Fruit fly (Drosophila melanogaster): ENCODE data around the gene aay.
A peak's percentile ranks its signal among the peaks of the same experiment; 100 is the strongest.

aay gene

DNA sequence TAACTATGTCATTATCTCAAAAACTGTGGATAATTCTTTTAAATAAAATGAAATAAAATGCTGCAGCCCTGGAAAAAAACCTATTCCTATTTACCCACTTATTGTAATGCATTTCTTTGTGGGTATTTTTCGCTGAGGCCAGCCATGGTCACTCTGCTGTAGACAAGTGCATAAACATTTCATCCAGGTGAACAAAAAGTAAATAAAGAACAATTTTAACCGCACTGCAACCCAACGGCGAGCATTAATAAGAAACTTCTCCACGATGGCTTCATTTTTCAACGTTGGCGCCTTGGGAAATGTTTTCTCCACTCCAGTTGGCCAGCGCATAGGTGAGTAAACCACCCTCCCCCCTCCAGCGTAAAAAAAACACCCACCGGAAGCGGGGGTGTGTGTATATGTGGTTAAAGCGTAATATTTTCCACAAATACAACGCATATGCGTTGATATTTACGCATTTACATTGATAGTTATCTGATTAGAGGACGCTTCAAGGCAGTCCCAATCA lies 23.7 kb downstream of the aay start, which contains the start of gene CG3529 (continued):
- TF ChIP-seq CG6808 (GFP tag; optimal IDR thresholded peaks at IDR 0.05), result peak; percentile 62
- TF ChIP-seq Met (GFP tag; optimal IDR thresholded peaks at IDR 0.05), result peak; percentile 47

DNA sequence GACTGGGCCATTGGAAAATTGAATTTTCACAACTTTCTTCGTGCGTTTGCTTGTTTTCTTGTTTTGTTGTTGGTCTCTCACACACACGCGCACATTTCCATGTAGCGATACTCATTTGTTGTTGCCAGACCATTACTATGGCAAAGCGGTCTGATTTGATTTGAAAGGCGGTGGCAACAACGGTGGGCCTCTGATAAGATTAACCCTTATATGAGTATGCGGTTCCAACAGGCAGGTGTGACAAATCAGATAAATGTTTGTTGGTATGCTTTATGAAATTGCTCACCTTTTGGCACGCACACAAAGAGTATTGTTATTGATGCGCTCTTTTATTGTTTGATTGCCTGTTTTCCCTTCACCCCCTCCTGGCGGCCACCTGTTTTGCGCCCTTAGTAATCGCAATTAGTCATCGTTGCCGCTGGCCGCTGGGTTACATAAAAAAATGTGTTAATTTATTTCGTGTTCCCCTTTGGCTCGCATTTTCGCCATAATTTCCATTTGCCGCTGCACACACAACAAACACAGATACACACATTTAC lies 24.3 kb downstream of the aay start:
- TF ChIP-seq CG1621 (tag; optimal IDR thresholded peaks at IDR 0.05) (no peak), ss (GFP tag; optimal IDR thresholded peaks at IDR 0.05) (no peak), svp (GFP tag) (peak; percentile 67), Eip75B (GFP tag; optimal IDR thresholded peaks at IDR 0.05) (no peak), Hr39 (GFP tag; optimal IDR thresholded peaks at IDR 0.05) (no peak), CG6792 (GFP tag; optimal IDR thresholded peaks at IDR 0.05) (no peak), CG4318 (GFP tag; optimal IDR thresholded peaks at IDR 0.05) (no peak), CG11902 (GFP tag; optimal IDR thresholded peaks at IDR 0.05) (no peak), Ets96B (tag; optimal IDR thresholded peaks at IDR 0.05) (no peak), CG11762 (GFP tag; optimal IDR thresholded peaks at IDR 0.05; ENCODE audit: insufficient read depth) (no peak), CG6163 (GFP tag; IDR thresholded peaks at IDR 0.05) (no peak; the same call in 2 of the 3 replicates), spab (GFP tag; optimal IDR thresholded peaks at IDR 0.05) (no peak), CG16779 (tag; optimal IDR thresholded peaks at IDR 0.05) (no peak), pdm3 (GFP tag; optimal IDR thresholded peaks at IDR 0.05) (no peak), vri (GFP tag; optimal IDR thresholded peaks at IDR 0.05) (peak; percentile 90), Smox (GFP tag; optimal IDR thresholded peaks at IDR 0.05) (no peak), Eip93F (GFP tag; optimal IDR thresholded peaks at IDR 0.05) (no peak), CG3032 (tag; optimal IDR thresholded peaks at IDR 0.05) (no peak), CG8632 (GFP tag; optimal IDR thresholded peaks at IDR 0.05) (no peak), CG34406 (GFP tag; optimal IDR thresholded peaks at IDR 0.05) (no peak), CG8319 (GFP tag; optimal IDR thresholded peaks at IDR 0.05) (no peak), topi (GFP tag; optimal IDR thresholded peaks at IDR 0.05) (no peak), OdsH (GFP tag; optimal IDR thresholded peaks at IDR 0.05) (no peak), Sox14 (GFP tag; optimal IDR thresholded peaks at IDR 0.05) (no peak), CG6854 (GFP tag; optimal IDR thresholded peaks at IDR 0.05) (no peak), Met (GFP tag; optimal IDR thresholded peaks at IDR 0.05) (no peak), eg (GFP tag; IDR thresholded peaks at IDR 0.05) (no peak), fd85E (GFP tag; optimal IDR thresholded peaks at IDR 0.05) (no peak), lz (GFP tag; optimal IDR thresholded peaks at IDR 0.05) (no peak), CG32006 (GFP tag; optimal IDR thresholded peaks at IDR 0.05) (peak; percentile 31), Sox102F (GFP tag; optimal IDR thresholded peaks at IDR 0.05) (no peak), CG11294 (GFP tag; IDR thresholded peaks at IDR 0.05) (0 out of 2 replicates have a peak, but pooled peaks have one; percentile 9), CG8119 (GFP tag; IDR thresholded peaks at IDR 0.05) (no peak; the same call in 2 of the 3 replicates), Hr38 (GFP tag; optimal IDR thresholded peaks at IDR 0.05) (no peak), CG7368 (GFP tag; optimal IDR thresholded peaks at IDR 0.05) (no peak), cyc (GFP tag; optimal IDR thresholded peaks at IDR 0.05) (no peak), fkh (GFP tag; optimal IDR thresholded peaks at IDR 0.05) (no peak), dac (GFP tag; optimal IDR thresholded peaks at IDR 0.05) (no peak), Hr4 (GFP tag; optimal IDR thresholded peaks at IDR 0.05) (no peak), CG3919 (GFP tag; optimal IDR thresholded peaks at IDR 0.05) (no peak), Eip78C (GFP tag) (peak; percentile 51), Blimp-1 (GFP tag; optimal IDR thresholded peaks at IDR 0.05) (no peak), CG9139 (GFP tag; optimal IDR thresholded peaks at IDR 0.05) (no peak), CG31627 (GFP tag; optimal IDR thresholded peaks at IDR 0.05) (no peak), dsx (GFP tag; optimal IDR thresholded peaks at IDR 0.05; ENCODE audit: poor library complexity, severe bottlenecking) (no peak), acj6 (GFP tag; optimal IDR thresholded peaks at IDR 0.05) (no peak), esn (GFP tag; optimal IDR thresholded peaks at IDR 0.05) (no peak), CG10631 (GFP tag; optimal IDR thresholded peaks at IDR 0.05) (no peak), Gug (GFP tag; IDR thresholded peaks at IDR 0.05) (peak; percentile 46)

Data from whole organism, prepupa.